Fruit fly (Drosophila melanogaster): Measurements from ENCODE around the gene RabGGTb.

- TF ChIP-seq CG8478 (optimal IDR thresholded peaks at IDR 0.05) (no peak), CTCF (optimal IDR thresholded peaks at IDR 0.05) (no peak)
These were observed 15.4 kb downstream of the RabGGTb start for dm6 chr2L:2894356-2894755.

Measured in S2 (cell line).